Worm (Caenorhabditis elegans) whole organism, L4/young adult: ENCODE data around the gene sar-1.

Experiments
- W03F9.2 ChIP-seq: fragments of 150-350 bp; optimal IDR thresholded peaks from 2 replicates; lab custom pipeline; 2014; ENCODE audit warnings: missing biosample characterization, missing genetic modification characterization
- dao-5 ChIP-seq: sonication (generic microtip); optimal IDR thresholded peaks from 2 replicates; lab custom pipeline; 2016; ENCODE audit warnings: missing genotype, missing genetic modification characterization, moderate library complexity, missing compliant biosample characterization
- him-1 ChIP-seq: sonication (generic microtip); optimal IDR thresholded peaks from 2 replicates; lab custom pipeline; 2016; ENCODE audit warnings: missing genotype, missing genetic modification reagents, missing genetic modification characterization, missing compliant biosample characterization

sar-1 gene

DNA sequence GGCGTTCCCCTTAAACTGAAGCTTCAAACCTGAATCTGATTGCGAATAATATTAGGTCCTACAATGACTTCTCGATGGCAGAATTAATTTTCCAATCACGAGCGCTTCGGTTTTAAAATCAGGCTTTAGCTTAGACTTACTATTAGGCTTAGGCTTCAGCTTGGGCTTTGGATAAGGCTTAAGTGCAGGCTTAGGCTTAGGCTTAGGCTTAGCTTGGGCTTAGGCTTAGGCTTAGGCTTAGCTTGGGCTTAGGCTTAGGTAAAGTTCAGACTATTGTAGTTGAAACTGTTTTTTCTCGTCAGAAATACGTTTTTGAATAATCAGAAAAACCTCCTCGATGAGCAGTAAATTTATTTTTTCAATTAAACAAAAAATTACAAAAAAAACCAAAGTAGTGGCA is 13.6 kb upstream of the sar-1 start:
- TF ChIP-seq W03F9.2 (tag; lab: Kevin White, UChicago): no peak
- TF ChIP-seq dao-5 (tag; lab: Kevin White, UChicago): no peak
- TF ChIP-seq him-1 (tag; lab: Kevin White, UChicago): no peak

DNA sequence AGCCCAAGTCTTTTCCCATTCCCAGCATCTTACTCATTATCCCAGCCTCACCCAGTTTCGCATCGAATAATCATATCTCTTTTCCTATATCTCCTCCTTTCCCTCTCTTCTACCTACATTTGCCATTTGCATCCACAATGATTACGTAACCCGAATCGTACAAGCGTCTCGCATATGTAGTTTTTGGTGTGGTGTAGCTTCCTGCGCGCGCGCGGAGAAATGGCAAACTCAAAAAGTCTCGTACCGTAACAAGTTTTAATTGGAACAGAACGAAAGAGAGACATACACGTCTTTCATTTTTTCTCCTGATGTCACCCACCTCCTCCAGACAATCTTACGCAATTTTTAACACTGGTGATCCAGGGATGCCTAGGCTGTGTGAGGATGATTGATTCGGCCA is 12.9 kb upstream of the sar-1 start:
- TF ChIP-seq W03F9.2 (tag; lab: Kevin White, UChicago) (no peak), dao-5 (tag; lab: Kevin White, UChicago) (no peak), him-1 (tag; lab: Kevin White, UChicago) (no peak)

DNA sequence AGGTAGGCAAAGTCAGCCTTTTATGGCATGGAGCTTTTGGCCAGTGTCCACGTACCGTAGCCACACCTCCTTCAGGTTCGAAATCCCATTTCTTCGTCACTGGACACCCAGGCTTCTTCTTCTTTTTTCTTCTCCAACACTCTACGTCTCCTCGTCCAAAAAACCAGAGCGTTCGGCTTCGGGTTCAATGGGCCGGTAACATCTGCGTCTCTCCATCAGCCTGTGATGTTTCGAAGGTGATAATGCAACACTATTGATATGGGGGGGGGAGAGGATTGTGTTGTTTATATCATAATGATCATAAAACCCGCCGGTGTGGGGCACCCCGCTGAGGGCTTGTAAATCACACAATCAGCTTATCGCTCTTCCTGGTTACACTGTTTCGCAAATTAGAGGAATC is 11.8 kb upstream of the sar-1 start, which contains the start of gene ZK180.6:
Gene ZK180.6, minus strand, starts transcription at position 101 of the 400 bp plus-strand sequence.
- TF ChIP-seq W03F9.2 (tag; lab: Kevin White, UChicago) (no peak), him-1 (tag; lab: Kevin White, UChicago) (no peak), dao-5 (tag; lab: Kevin White, UChicago) (no peak)

DNA sequence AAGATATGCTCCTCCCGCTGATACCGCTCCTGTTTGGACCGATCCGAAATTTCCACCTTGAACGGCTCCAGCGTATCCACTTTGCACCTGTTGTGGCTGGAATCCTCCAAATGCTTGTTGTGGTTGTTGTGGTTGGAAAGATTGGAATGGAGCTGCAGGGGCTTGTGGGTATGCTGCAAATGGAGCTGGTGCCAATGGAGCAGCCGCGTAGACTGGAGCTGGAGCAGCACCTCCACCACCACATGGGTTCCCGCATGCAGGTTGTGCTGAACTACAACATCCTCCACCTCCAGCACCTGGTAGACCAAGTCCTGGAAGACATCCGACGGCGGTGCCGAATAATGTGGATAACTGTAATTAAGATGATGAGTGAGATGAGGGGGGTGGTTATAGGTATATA is 10.3 kb upstream of the sar-1 start:
- TF ChIP-seq dao-5 (tag; lab: Kevin White, UChicago) (no peak), W03F9.2 (tag; lab: Kevin White, UChicago) (no peak), him-1 (tag; lab: Kevin White, UChicago) (no peak)

DNA sequence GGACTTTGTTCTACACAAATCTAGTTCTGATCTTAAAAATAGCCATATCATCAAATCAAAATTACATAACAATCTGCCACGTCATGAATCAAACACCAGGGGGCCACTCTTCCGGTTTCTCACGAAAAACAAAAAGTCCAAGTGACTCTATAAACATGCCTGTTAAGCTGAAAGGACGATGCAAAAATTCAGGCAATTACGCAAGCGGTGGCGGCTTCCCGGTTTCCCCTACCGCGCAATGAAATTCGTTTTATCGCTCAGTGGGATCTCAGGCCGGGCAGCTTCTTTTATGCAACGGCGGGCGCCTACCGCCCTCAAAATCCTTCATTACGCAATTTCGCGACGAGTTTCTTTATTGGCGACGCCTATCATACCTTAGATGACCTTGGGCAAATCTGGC is 6.6 kb upstream of the sar-1 start:
- TF ChIP-seq dao-5 (tag; lab: Kevin White, UChicago) (no peak), him-1 (tag; lab: Kevin White, UChicago) (no peak), W03F9.2 (tag; lab: Kevin White, UChicago) (no peak)

DNA sequence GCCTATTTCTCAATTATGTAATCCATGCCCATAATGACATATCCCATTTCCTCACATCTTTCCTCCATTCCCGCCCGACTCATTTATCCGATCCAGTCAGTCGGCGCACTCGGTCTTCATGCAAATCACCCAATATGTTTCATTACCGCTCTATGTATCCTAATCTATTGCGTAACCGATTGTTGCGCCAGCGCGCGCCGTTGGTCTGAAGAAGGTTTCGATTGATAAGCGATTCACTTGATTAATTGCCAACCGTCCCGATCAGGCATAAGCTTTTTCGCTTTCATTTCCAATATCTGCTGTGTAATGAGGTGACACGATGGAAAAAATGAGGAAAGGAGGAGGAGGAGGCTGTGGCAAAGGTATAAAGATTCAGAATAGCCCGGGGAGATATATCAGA is 5.0 kb upstream of the sar-1 start:
- no peak for TF ChIP-seq W03F9.2 (tag; lab: Kevin White, UChicago)
- no peak for TF ChIP-seq him-1 (tag; lab: Kevin White, UChicago)
- no peak for TF ChIP-seq dao-5 (tag; lab: Kevin White, UChicago)

DNA sequence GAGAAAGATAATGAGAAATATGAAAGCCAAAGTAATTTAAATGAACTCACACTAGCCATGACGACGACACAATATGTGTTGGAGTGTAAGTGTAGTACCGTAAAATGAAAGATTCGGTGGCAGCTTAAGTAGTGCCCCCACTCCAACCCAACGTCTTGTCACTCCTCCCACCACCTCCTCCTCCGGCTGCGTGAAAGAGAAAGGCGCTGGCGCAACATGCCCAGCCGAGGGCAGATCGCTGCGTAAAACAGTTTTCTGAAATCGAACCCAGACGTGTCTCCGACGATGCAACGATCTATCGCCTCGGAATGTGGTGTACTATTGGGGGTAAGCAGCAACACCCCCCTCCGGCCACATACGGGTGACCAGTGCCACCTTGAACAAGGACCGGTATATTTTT is 3.9 kb upstream of the sar-1 start, which contains the start of gene ZK180.5:
Gene ZK180.5, minus strand, starts transcription at position 101 of the 400 bp plus-strand sequence.
- TF ChIP-seq dao-5 (tag; lab: Kevin White, UChicago) (no peak), W03F9.2 (tag; lab: Kevin White, UChicago) (no peak), him-1 (tag; lab: Kevin White, UChicago) (no peak)

DNA sequence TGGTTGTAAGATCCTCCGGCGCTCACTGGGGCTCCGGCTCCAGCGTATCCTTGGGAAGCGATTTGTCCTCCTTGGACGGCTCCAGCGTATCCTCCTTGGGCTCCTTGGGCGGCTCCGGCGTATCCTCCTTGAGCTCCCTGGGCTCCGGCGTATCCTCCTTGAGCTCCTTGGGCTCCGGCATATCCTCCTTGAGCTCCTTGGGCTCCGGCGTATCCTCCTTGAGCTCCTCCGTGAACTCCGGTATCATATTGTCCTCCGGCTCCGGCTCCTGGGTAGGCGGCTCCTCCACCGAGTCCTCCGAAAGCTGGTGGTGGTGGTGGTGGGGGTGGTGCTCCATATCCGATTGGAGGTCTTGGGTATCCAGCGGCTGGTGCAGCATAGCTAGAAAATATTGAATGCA is 3.4 kb upstream of the sar-1 start:
- TF ChIP-seq him-1 (tag; lab: Kevin White, UChicago) (no peak), W03F9.2 (tag; lab: Kevin White, UChicago) (no peak), dao-5 (tag; lab: Kevin White, UChicago) (no peak)

DNA sequence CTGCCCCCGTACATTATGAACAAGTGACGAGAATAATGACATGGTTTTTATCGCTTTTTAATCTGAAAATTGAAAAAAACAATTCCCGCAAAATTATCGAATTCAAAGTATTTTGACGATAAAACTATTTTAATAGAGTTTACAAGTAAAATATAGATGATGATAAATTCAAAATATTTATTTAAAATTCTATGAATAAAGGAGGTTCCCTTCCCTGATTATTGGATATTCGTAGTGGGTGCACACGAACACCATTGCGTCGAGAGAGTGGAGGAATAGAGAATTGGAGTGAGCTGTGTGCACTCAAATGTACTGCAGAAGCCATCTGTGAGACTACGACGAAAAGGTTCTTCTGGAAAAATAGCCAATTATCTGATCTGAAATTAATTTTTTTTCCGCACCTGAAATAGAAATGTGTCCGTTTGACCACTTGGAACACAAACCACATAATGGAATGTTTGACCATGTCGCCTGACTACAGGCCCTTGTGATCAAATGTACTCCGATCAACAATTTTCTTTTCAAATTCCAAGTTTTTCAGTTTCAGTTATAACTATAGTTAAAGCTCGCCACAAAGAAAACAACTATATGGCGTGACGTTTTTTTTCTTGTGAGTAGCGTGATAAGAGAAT is 1.7 kb downstream of the sar-1 start, which contains the start of the genes rfth-1 and ZK180.8:
Gene rfth-1, minus strand, starts transcription at position 51 of the 632 bp plus-strand sequence.
Gene ZK180.8, minus strand, starts transcription at position 466 of the 632 bp plus-strand sequence.
- TF ChIP-seq him-1 (tag; lab: Kevin White, UChicago) (no peak), dao-5 (tag; lab: Kevin White, UChicago) (no peak), W03F9.2 (tag; lab: Kevin White, UChicago) (no peak)

DNA sequence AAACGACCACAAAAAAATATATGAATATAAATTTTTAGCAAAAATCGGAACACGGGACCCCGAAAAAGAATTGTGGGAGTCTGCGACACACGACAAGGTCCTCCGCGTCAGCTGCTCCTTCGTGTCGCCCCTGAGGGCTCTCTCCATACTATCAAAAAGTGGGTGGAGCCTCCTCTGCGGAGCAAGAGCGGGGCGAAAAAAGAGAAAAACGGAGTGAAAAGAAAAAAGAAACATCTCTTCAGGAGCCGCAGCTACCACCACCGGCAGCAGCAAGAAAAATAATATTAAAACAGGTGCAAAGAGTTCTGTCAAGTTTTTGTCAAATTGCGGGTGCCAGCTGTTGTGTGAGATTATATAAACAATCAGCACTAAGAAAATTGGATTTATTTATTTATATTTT is 6.5 kb downstream of the sar-1 start, which contains the start of gene gbb-2:
Gene gbb-2, minus strand, starts transcription at position 112 of the 400 bp plus-strand sequence.
- TF ChIP-seq W03F9.2 (tag; lab: Kevin White, UChicago): no peak
- no peak for TF ChIP-seq him-1 (tag; lab: Kevin White, UChicago)
- no peak for TF ChIP-seq dao-5 (tag; lab: Kevin White, UChicago)

DNA sequence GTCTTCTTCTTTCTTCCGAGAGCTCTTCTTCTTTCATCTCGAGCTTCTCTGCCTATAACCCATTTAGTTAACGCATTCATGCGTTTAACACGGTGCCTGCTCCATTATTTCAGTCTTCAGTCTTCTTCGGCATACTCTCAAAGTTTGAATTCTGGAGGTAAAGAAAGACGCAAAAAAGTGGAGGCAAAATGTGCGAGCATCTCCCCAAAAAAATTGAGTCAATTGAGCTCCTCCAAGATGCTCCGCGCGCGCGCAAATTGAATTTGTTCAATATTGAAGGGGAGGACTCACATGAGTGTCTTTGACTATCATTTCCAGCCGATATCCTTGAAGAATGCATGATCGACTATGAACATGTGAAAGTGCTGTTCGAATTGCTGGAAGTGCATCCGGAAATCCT is 8.0 kb downstream of the sar-1 start:
- TF ChIP-seq W03F9.2 (tag; lab: Kevin White, UChicago) (no peak), dao-5 (tag; lab: Kevin White, UChicago) (no peak), him-1 (tag; lab: Kevin White, UChicago) (no peak)

DNA sequence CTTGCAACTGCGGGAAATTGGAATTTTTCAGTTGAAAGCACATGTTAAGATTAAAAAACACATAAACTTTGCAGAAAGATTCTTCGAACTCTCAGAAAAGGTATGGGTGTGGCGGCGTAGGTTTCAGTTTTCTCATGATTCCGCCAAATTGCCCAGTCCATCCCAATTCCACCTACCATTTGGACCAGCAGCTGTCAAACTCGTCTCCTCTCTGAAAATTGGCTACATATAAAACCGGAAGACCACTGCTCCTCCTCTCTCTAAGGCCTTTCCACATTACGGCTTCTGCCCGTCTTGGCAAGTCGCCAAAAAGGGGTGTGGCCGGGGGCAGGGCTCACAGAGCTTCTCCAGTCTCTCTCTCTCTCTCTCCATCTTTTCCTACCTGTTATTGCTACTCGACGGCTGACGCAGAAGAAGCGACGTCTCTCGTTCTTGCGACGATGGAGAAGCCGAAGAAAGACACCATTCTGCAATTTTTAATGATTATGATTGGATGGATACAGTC is 22.9 kb downstream of the sar-1 start, which contains the start of gene ZK180.7:
Gene ZK180.7, plus strand, starts transcription at position 395 of the 505 bp plus-strand sequence.
- TF ChIP-seq dao-5 (tag; lab: Kevin White, UChicago) (no peak), W03F9.2 (tag; lab: Kevin White, UChicago) (no peak), him-1 (tag; lab: Kevin White, UChicago) (no peak)

DNA sequence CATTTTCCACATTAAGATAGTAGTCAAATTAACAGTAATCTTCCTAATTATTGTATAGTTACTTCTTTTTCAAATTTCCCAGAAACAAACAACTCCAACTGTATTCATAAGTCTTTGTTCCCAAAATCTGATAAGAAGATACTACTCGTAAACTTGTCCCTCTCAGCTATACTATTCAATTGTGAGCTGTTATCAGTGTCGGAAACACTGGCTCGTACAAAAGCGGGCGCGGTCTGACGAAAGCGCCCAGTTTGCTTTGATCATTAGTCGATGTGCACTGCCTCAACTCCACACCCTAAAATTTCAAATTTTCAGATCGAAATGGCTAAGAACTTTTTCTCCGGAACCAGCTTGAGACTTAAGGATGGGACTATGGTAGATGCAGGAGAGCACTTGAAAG is 26.4 kb downstream of the sar-1 start, which contains the start of gene trx-3:
Gene trx-3, plus strand, starts transcription at position 291 of the 400 bp plus-strand sequence.
- TF ChIP-seq him-1 (tag; lab: Kevin White, UChicago) (no peak), dao-5 (tag; lab: Kevin White, UChicago) (no peak), W03F9.2 (tag; lab: Kevin White, UChicago) (no peak)
